Worm (Caenorhabditis elegans) whole organism, L3 larva: ENCODE results near the gene aat-6.

Source experiments
- R02D3.7 ChIP-seq: fragments of 150-350 bp; optimal IDR thresholded peaks from 2 replicates; lab custom pipeline; 2014; ENCODE audit warnings: missing biosample characterization, missing genetic modification characterization
- aly-2 ChIP-seq: fragments of 150-350 bp; optimal IDR thresholded peaks from 2 replicates; lab custom pipeline; 2014; ENCODE audit warnings: missing biosample characterization, missing genetic modification characterization
- ama-1 ChIP-seq: fragments of 150-350 bp; optimal IDR thresholded peaks from 2 replicates; lab custom pipeline; 2018
- ceh-16 ChIP-seq: sonication (generic microtip); optimal IDR thresholded peaks from 2 replicates; lab custom pipeline; 2017; ENCODE audit warnings: missing biosample characterization, missing genetic modification characterization
- ceh-28 ChIP-seq: fragments of 150-350 bp; optimal IDR thresholded peaks from 2 replicates; lab custom pipeline; 2014; ENCODE audit warnings: missing biosample characterization, missing genetic modification reagents, missing genetic modification characterization
- ceh-82 ChIP-seq: fragments of 150-350 bp; optimal IDR thresholded peaks from 2 replicates; lab custom pipeline; 2014; ENCODE audit warnings: missing biosample characterization, missing genetic modification characterization
- ceh-9 ChIP-seq: sonication (generic microtip); optimal IDR thresholded peaks from 2 replicates; lab custom pipeline; 2018; ENCODE audit warnings: missing biosample characterization, missing genetic modification characterization
- daf-12 ChIP-seq: fragments of 150-350 bp; optimal IDR thresholded peaks from 2 replicates; lab custom pipeline; 2014; ENCODE audit warnings: missing biosample characterization, missing genetic modification reagents, missing genetic modification characterization
- egl-27 ChIP-seq: sonication (generic microtip); optimal IDR thresholded peaks from 4 replicates; lab custom pipeline; 2017; ENCODE audit warnings: missing biosample characterization, missing genetic modification reagents, missing genetic modification characterization
- egl-5 ChIP-seq: fragments of 150-350 bp; optimal IDR thresholded peaks from 2 replicates; lab custom pipeline; 2017; ENCODE audit warnings: missing biosample characterization, missing genetic modification reagents, missing genetic modification characterization, inconsistent platforms
- elt-1 ChIP-seq: fragments of 150-350 bp; optimal IDR thresholded peaks from 2 replicates; lab custom pipeline; 2014; ENCODE audit warnings: missing biosample characterization, missing genetic modification characterization
- elt-2 ChIP-seq: sonication (generic microtip); optimal IDR thresholded peaks from 2 replicates; lab custom pipeline; 2016; ENCODE audit warnings: missing genetic modification reagents, mild to moderate bottlenecking, missing genetic modification characterization, missing compliant biosample characterization
- elt-3 ChIP-seq, 3 experiments: fragments of 150-350 bp in 1 of 3; sonication (generic microtip) in 2 of 3; optimal IDR thresholded peaks; 2 replicates in 2 of 3; 4 replicates in 1 of 3; lab custom pipeline; 2014 to 2017; ENCODE audit warnings: missing biosample characterization in 3 of 3, missing genetic modification characterization in 3 of 3
- eor-1 ChIP-seq, 2 experiments: fragments of 150-350 bp; optimal IDR thresholded peaks; 2 replicates each; lab custom pipeline; 2014 to 2018; ENCODE audit warnings: missing biosample characterization in 2 of 2, missing genetic modification characterization in 2 of 2
- fkh-10 ChIP-seq: sonication (generic microtip); optimal IDR thresholded peaks from 2 replicates; lab custom pipeline; 2017; ENCODE audit warnings: missing biosample characterization, missing genetic modification reagents, missing genetic modification characterization
- fkh-2 ChIP-seq: fragments of 150-350 bp; optimal IDR thresholded peaks from 2 replicates; lab custom pipeline; 2014; ENCODE audit warnings: missing biosample characterization, missing genetic modification reagents, missing genetic modification characterization
- fos-1 ChIP-seq: fragments of 150-350 bp; optimal IDR thresholded peaks from 2 replicates; lab custom pipeline; 2014; ENCODE audit warnings: missing biosample characterization, missing genetic modification characterization
- hmg-11 ChIP-seq: sonication (generic microtip); optimal IDR thresholded peaks from 2 replicates; lab custom pipeline; 2016; ENCODE audit warnings: missing genetic modification characterization, missing compliant biosample characterization
- jun-1 ChIP-seq: fragments of 150-350 bp; optimal IDR thresholded peaks from 2 replicates; lab custom pipeline; 2014; ENCODE audit warnings: missing biosample characterization, missing genetic modification reagents, missing genetic modification characterization
- lin-15B ChIP-seq: fragments of 150-350 bp; optimal IDR thresholded peaks from 2 replicates; lab custom pipeline; 2014; ENCODE audit warnings: missing biosample characterization, missing genetic modification characterization
- lin-39 ChIP-seq: fragments of 150-350 bp; optimal IDR thresholded peaks from 2 replicates; lab custom pipeline; 2018; ENCODE audit warnings: missing biosample characterization, missing genetic modification reagents, missing genetic modification characterization
- lsy-12 ChIP-seq: sonication (generic microtip); optimal IDR thresholded peaks from 2 replicates; lab custom pipeline; 2016; ENCODE audit warnings: mild to moderate bottlenecking, missing genetic modification characterization, missing compliant biosample characterization
- mdl-1 ChIP-seq: fragments of 150-350 bp; optimal IDR thresholded peaks from 2 replicates; lab custom pipeline; 2014; ENCODE audit warnings: missing biosample characterization, missing genetic modification characterization
- mml-1 ChIP-seq: fragments of 150-350 bp; sonication (generic microtip); optimal IDR thresholded peaks from 3 replicates; lab custom pipeline; 2014; ENCODE audit warnings: missing biosample characterization, missing genetic modification characterization
- nfya-1 ChIP-seq: sonication (generic microtip); optimal IDR thresholded peaks from 2 replicates; lab custom pipeline; 2017; ENCODE audit warnings: missing genetic modification characterization, mild to moderate bottlenecking, missing compliant biosample characterization, antibody characterized with exemption, moderate library complexity; ENCODE audit not compliant: insufficient read depth
- nhr-11 ChIP-seq: fragments of 150-350 bp; optimal IDR thresholded peaks from 2 replicates; lab custom pipeline; 2014; ENCODE audit warnings: missing biosample characterization, missing genetic modification characterization
- nhr-12 ChIP-seq: fragments of 150-350 bp; optimal IDR thresholded peaks from 2 replicates; lab custom pipeline; 2014; ENCODE audit warnings: missing biosample characterization, missing genetic modification characterization
- nhr-23 ChIP-seq: fragments of 150-350 bp; optimal IDR thresholded peaks from 2 replicates; lab custom pipeline; 2014; ENCODE audit warnings: missing biosample characterization, missing genetic modification reagents, missing genetic modification characterization
- nhr-237 ChIP-seq: fragments of 150-350 bp; optimal IDR thresholded peaks from 2 replicates; lab custom pipeline; 2014; ENCODE audit warnings: missing biosample characterization, missing genetic modification characterization
- nhr-25 ChIP-seq: sonication (generic microtip); optimal IDR thresholded peaks from 2 replicates; lab custom pipeline; 2017; ENCODE audit warnings: missing biosample characterization, missing genetic modification characterization
- nhr-28 ChIP-seq: fragments of 150-350 bp; optimal IDR thresholded peaks from 2 replicates; lab custom pipeline; 2014; ENCODE audit warnings: missing biosample characterization, missing genetic modification characterization
- nhr-67 ChIP-seq: fragments of 150-350 bp; optimal IDR thresholded peaks from 2 replicates; lab custom pipeline; 2014; ENCODE audit warnings: missing biosample characterization, missing genetic modification characterization
- nhr-76 ChIP-seq: fragments of 150-350 bp; sonication (generic microtip); optimal IDR thresholded peaks from 5 replicates; lab custom pipeline; 2014; ENCODE audit warnings: missing biosample characterization, missing genetic modification characterization
- nhr-77 ChIP-seq: fragments of 150-350 bp; optimal IDR thresholded peaks from 2 replicates; lab custom pipeline; 2014; ENCODE audit warnings: missing biosample characterization, missing genetic modification characterization
- pha-4 ChIP-seq: fragments of 150-350 bp; optimal IDR thresholded peaks from 2 replicates; lab custom pipeline; 2014; ENCODE audit warnings: missing biosample characterization, missing genetic modification reagents, missing genetic modification characterization
- pqm-1 ChIP-seq: fragments of 150-350 bp; optimal IDR thresholded peaks from 2 replicates; lab custom pipeline; 2017; ENCODE audit warnings: missing biosample characterization, missing genetic modification characterization, inconsistent platforms
- sea-2 ChIP-seq: fragments of 150-350 bp; sonication (generic microtip); optimal IDR thresholded peaks from 4 replicates; lab custom pipeline; 2014; ENCODE audit warnings: missing biosample characterization, missing genetic modification reagents, missing genetic modification characterization
- skn-1 ChIP-seq: fragments of 150-350 bp; optimal IDR thresholded peaks from 2 replicates; lab custom pipeline; 2014; ENCODE audit warnings: missing biosample characterization, missing genetic modification characterization
- snpc-4 ChIP-seq: fragments of 150-350 bp; optimal IDR thresholded peaks from 2 replicates; lab custom pipeline; 2014; ENCODE audit warnings: missing biosample characterization, missing genetic modification characterization
- tbx-2 ChIP-seq: sonication (generic microtip); optimal IDR thresholded peaks from 2 replicates; lab custom pipeline; 2016; ENCODE audit warnings: mild to moderate bottlenecking, missing genetic modification characterization, missing compliant biosample characterization
- unc-39 ChIP-seq: sonication (generic microtip); optimal IDR thresholded peaks from 4 replicates; lab custom pipeline; 2017; ENCODE audit warnings: missing biosample characterization, missing genetic modification characterization
- unc-62 ChIP-seq: fragments of 150-350 bp; sonication (generic microtip); optimal IDR thresholded peaks from 4 replicates; lab custom pipeline; 2014; ENCODE audit warnings: missing biosample characterization, missing genetic modification reagents, missing genetic modification characterization
- zag-1 ChIP-seq: fragments of 150-350 bp; optimal IDR thresholded peaks from 2 replicates; lab custom pipeline; 2014; ENCODE audit warnings: missing biosample characterization, missing genetic modification characterization
- ztf-11 ChIP-seq: fragments of 150-350 bp; optimal IDR thresholded peaks from 2 replicates; lab custom pipeline; 2014; ENCODE audit warnings: missing biosample characterization, missing genetic modification characterization
- ztf-4 ChIP-seq: fragments of 150-350 bp; optimal IDR thresholded peaks from 2 replicates; lab custom pipeline; 2014; ENCODE audit warnings: missing biosample characterization, missing genetic modification characterization

Gene aat-6

DNA sequence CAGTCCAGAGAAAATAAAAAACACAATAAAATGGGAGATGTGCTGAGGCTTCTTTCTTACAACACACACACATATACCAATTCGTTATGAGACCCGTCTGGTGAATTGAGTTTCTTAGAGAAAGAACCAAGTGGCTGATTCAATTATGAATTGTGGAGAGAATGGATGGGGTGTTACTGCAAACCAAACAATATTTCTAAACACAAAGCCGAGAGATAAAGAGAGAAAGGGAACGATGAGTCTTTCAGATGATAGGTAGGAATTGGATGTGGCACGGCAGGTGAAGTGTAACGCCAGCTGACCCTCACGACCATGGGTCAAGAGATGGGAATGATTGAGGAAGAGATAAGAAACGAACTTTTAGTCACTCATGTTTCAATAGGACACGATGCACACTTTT is 24.2 kb downstream of the aat-6 start, which contains the start of gene mig-17:
Gene mig-17, plus strand, starts transcription at position 389 of the 400 bp plus-strand sequence.
- no peak for TF ChIP-seq fkh-10 (GFP tag; lab: Kevin White, UChicago)
- peak; percentile 23 for TF ChIP-seq nfya-1 (tag; lab: Kevin White, UChicago)
- TF ChIP-seq egl-5 (tag; lab: Kevin White, UChicago) = peak; percentile 53
- TF ChIP-seq elt-2 = no peak
- TF ChIP-seq unc-62 (GFP tag; lab: Kevin White, UChicago) = no peak
- TF ChIP-seq eor-1 (tag; optimal IDR thresholded peaks at IDR 0.05; lab: Kevin White, UChicago) = no peak
- no peak for TF ChIP-seq fkh-2 (tag; lab: Kevin White, UChicago)
- TF ChIP-seq ceh-82 = no peak
- no peak for TF ChIP-seq nhr-25 (tag; lab: Kevin White, UChicago)
- no peak for TF ChIP-seq pqm-1 (tag; lab: Kevin White, UChicago)
- TF ChIP-seq aly-2 (tag; lab: Kevin White, UChicago) = no peak

DNA sequence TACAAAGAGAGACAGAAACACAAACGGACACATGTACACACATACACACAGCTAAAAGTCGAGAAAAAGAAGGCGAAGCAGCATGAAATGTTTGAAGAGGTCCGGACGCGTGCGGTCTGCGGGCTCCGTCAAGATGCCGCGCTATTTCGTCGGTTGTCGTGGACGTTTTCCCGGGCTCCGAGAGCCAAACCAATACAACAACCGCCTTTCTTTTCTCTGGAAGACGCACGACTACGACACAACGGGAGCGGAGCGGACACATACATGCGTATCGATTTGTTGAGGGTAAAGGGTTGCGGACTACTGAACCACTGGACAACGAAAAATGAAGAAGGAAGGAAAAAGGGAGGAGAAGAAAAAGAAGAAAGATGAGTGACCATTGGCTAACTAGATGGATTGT is 25.1 kb downstream of the aat-6 start:
- TF ChIP-seq elt-3 (tag; optimal IDR thresholded peaks at IDR 0.05; lab: Kevin White, UChicago) = no peak
- TF ChIP-seq unc-62 (GFP tag; lab: Kevin White, UChicago) = peak; percentile 52
- TF ChIP-seq nhr-12 (tag; lab: Kevin White, UChicago) = no peak
- no peak for TF ChIP-seq unc-39 (tag; lab: Kevin White, UChicago)
- no peak for TF ChIP-seq daf-12 (tag; lab: Kevin White, UChicago)
- no peak for TF ChIP-seq pha-4
- TF ChIP-seq fkh-10 (GFP tag; lab: Kevin White, UChicago) = no peak
- no peak for TF ChIP-seq ztf-11 (tag; lab: Kevin White, UChicago)
- TF ChIP-seq nhr-237 (tag; lab: Kevin White, UChicago) = no peak
- TF ChIP-seq nhr-67 (tag; lab: Kevin White, UChicago) = no peak
- no peak for TF ChIP-seq ama-1
- no peak for TF ChIP-seq nhr-23 (tag; lab: Kevin White, UChicago)
- no peak for TF ChIP-seq mdl-1
- TF ChIP-seq jun-1 (tag; lab: Kevin White, UChicago) = no peak
- no peak for TF ChIP-seq nhr-28 (tag; lab: Kevin White, UChicago)
- no peak for TF ChIP-seq ceh-82
- TF ChIP-seq hmg-11 (tag; lab: Kevin White, UChicago) = peak; percentile 30
- no peak for TF ChIP-seq nhr-76 (tag; lab: Kevin White, UChicago)
- TF ChIP-seq nfya-1 (tag; lab: Kevin White, UChicago) = peak; percentile 86
- TF ChIP-seq ceh-28 = peak; percentile 28
- no peak for TF ChIP-seq elt-2
- TF ChIP-seq lin-39 (tag; lab: Kevin White, UChicago) = peak; percentile 73
- no peak for TF ChIP-seq skn-1 (tag; lab: Kevin White, UChicago)
- TF ChIP-seq zag-1 = no peak
- no peak for TF ChIP-seq eor-1 (tag; optimal IDR thresholded peaks at IDR 0.05; lab: Kevin White, UChicago)
- no peak for TF ChIP-seq egl-27 (tag; lab: Kevin White, UChicago)
- no peak for TF ChIP-seq R02D3.7 (tag; lab: Kevin White, UChicago)
- TF ChIP-seq snpc-4 (tag; lab: Kevin White, UChicago) = peak; percentile 20
- peak; percentile 48 for TF ChIP-seq egl-5 (tag; lab: Kevin White, UChicago)
- TF ChIP-seq ceh-16 (tag; lab: Kevin White, UChicago) = no peak
- TF ChIP-seq lsy-12 (tag; lab: Kevin White, UChicago) = no peak
- no peak for TF ChIP-seq fos-1
- TF ChIP-seq lin-15B (tag; lab: Kevin White, UChicago) = no peak
- no peak for TF ChIP-seq ceh-9 (tag; lab: Kevin White, UChicago)
- TF ChIP-seq ztf-4 = no peak
- no peak for TF ChIP-seq aly-2 (tag; lab: Kevin White, UChicago)
- TF ChIP-seq mml-1 (tag; lab: Kevin White, UChicago) = no peak
- TF ChIP-seq nhr-77 (tag; lab: Kevin White, UChicago) = no peak

DNA sequence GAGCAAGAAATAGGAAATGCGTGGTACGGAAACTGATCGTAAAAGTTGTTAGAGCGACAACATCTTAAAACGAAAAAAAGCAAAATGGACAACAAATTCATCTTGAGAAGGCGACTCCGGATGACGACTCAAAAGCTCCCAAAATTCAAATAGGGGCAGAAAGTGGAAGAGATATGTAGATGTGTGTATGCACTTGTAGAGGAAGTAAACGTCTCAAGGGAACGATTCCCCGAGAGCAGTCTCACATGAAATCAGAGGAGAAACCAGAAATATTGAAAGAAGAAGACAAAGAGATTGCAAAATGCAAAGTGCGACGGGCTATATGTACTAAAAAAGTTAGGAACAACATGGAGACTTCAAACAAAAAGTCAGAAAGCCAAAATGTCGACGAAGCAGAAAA is 27.0 kb downstream of the aat-6 start, which contains the start of gene F57B7.2:
Gene F57B7.2, minus strand, starts transcription at position 101 of the 400 bp plus-strand sequence.
- TF ChIP-seq sea-2 (GFP tag; lab: Kevin White, UChicago) = no peak
- no peak for TF ChIP-seq lsy-12 (tag; lab: Kevin White, UChicago)
- no peak for TF ChIP-seq nhr-77 (tag; lab: Kevin White, UChicago)
- TF ChIP-seq nhr-23 (tag; lab: Kevin White, UChicago) = no peak
- TF ChIP-seq tbx-2 = no peak
- no peak for TF ChIP-seq ceh-82
- no peak for TF ChIP-seq hmg-11 (tag; lab: Kevin White, UChicago)
- TF ChIP-seq nhr-11 = no peak
- TF ChIP-seq nhr-237 (tag; lab: Kevin White, UChicago) = no peak
- no peak for TF ChIP-seq unc-39 (tag; lab: Kevin White, UChicago)
- TF ChIP-seq elt-1 (tag; lab: Kevin White, UChicago) = no peak
- TF ChIP-seq unc-62 (GFP tag; lab: Kevin White, UChicago) = peak; percentile 6
- no peak for TF ChIP-seq mml-1 (tag; lab: Kevin White, UChicago)
- TF ChIP-seq zag-1 = no peak
- TF ChIP-seq nfya-1 (tag; lab: Kevin White, UChicago) = peak; percentile 16
- TF ChIP-seq elt-3 (tag; optimal IDR thresholded peaks at IDR 0.05; lab: Kevin White, UChicago) = no peak
- TF ChIP-seq, all 47 proteins: peak for 2
